Fruit fly (Drosophila melanogaster): ENCODE measurements around the gene MED7.

Gene MED7

DNA sequence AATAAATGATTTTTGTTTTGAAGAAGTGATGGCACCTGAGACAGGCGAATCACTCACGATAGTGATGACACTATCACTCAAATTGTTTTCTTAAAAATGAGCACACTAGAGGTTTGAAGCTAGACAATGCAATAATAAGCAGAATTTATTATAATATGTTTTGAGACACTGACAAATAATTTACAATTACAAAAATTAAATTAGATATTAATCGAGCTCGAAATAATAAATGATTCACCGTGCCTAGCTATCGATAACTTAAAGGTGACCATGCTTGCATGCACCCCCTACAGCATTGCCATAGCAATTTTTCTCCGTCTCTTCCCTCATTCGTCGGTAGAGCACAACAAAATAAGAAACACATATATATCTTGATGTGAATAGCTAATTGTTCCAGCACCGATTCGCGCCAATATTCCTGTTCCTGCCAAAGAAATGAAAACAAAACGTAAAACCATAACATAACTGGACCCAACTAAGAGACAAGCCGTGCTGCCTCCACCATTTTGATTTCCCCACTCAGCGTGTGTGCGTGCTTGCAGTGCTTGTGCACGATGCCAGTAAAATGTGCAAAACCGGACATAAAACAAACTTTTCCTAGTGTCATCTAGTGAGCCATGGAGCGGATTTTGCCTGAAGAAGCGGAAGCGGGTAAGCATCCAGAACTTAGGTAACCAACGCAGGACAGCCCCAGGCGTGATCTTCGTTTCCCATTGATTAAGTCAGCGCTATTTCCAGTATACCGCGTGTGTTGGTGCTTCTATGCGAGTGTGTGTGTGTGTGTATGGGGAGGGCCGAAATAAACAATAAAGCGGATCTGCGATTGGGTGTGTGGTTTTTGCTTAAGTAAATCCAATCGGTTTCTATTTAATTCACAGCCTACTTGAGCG is at the start of gene MED7, which contains the start of gene Cap-H2 (continued):
- peak; percentile 8 for TF ChIP-seq CG9876 (GFP tag; optimal IDR thresholded peaks at IDR 0.05)
- TF ChIP-seq Asciz (GFP tag; optimal IDR thresholded peaks at IDR 0.05): peak; percentile 36
- TF ChIP-seq CG31388 (GFP tag; optimal IDR thresholded peaks at IDR 0.05): peak; percentile 76
- TF ChIP-seq corto (GFP tag; optimal IDR thresholded peaks at IDR 0.05): peak; percentile 58
- peak; percentile 81 for TF ChIP-seq Fer2 (tag; optimal IDR thresholded peaks at IDR 0.05)
- TF ChIP-seq MESR4 (GFP tag; optimal IDR thresholded peaks at IDR 0.05): peak; percentile 65
- TF ChIP-seq CG2202 (tag; optimal IDR thresholded peaks at IDR 0.05): no peak
- peak; percentile 64 for TF ChIP-seq CG10209 (GFP tag; optimal IDR thresholded peaks at IDR 0.05)
- TF ChIP-seq CG5953 (GFP tag; IDR thresholded peaks at IDR 0.05): 0 out of 2 replicates have a peak, but pooled peaks have one; percentile 59
- peak in 1 of 2 experiments; percentile 34 for TF ChIP-seq crp (GFP tag; optimal IDR thresholded peaks at IDR 0.05)
- peak; percentile 66; the same call in 2 of the 3 replicates for TF ChIP-seq CG11695 (GFP tag; IDR thresholded peaks at IDR 0.05)
- TF ChIP-seq CG12942 (GFP tag; optimal IDR thresholded peaks at IDR 0.05): peak; percentile 80
- TF ChIP-seq trh (GFP tag; optimal IDR thresholded peaks at IDR 0.05): peak; percentile 84
- no peak for TF ChIP-seq Doc2 (GFP tag; IDR thresholded peaks at IDR 0.05)
- no peak for TF ChIP-seq Neu2 (GFP tag; optimal IDR thresholded peaks at IDR 0.05; ENCODE audit: borderline replicate concordance)
- TF ChIP-seq Dfd (GFP tag; optimal IDR thresholded peaks at IDR 0.05): no peak
- TF ChIP-seq CG4360 (GFP tag; IDR thresholded peaks at IDR 0.05): peak; percentile 37; the same call in 1 of the 2 replicates
- TF ChIP-seq CG16863 (GFP tag; optimal IDR thresholded peaks at IDR 0.05): peak; percentile 67
- TF ChIP-seq pum (GFP tag; optimal IDR thresholded peaks at IDR 0.05): peak; percentile 75
- TF ChIP-seq fd64A (GFP tag; optimal IDR thresholded peaks at IDR 0.05): no peak
- TF ChIP-seq repo (GFP tag; optimal IDR thresholded peaks at IDR 0.05): peak; percentile 55
- peak; percentile 25; the same call in 1 of the 2 replicates for TF ChIP-seq Dip2 (GFP tag; IDR thresholded peaks at IDR 0.05)
- peak; percentile 18 for TF ChIP-seq CG7928 (GFP tag; optimal IDR thresholded peaks at IDR 0.05)
- TF ChIP-seq CG17385 (GFP tag; optimal IDR thresholded peaks at IDR 0.05): peak; percentile 60
- TF ChIP-seq otp (GFP tag; IDR thresholded peaks at IDR 0.05): peak; percentile 40; the same call in 1 of the 3 replicates
- peak; percentile 79 for TF ChIP-seq CG8290 (GFP tag; optimal IDR thresholded peaks at IDR 0.05)
- peak in 1 of 2 experiments; percentile 68 for TF ChIP-seq CG8290 (tag; optimal IDR thresholded peaks at IDR 0.05)
- peak; percentile 77 for TF ChIP-seq NC2β (GFP tag; optimal IDR thresholded peaks at IDR 0.05)
- TF ChIP-seq lmd (GFP tag; IDR thresholded peaks at IDR 0.05): peak; percentile 87
- TF ChIP-seq Side (GFP tag; optimal IDR thresholded peaks at IDR 0.05): peak; percentile 50
- TF ChIP-seq pb (GFP tag; optimal IDR thresholded peaks at IDR 0.05): peak; percentile 50
- TF ChIP-seq CG9797 (GFP tag; optimal IDR thresholded peaks at IDR 0.05): peak; percentile 35
- no peak for TF ChIP-seq CG10431 (GFP tag; optimal IDR thresholded peaks at IDR 0.05)
- no peak for TF ChIP-seq Poxn (GFP tag; IDR thresholded peaks at IDR 0.05)
- peak; percentile 77 for TF ChIP-seq ci (GFP tag; IDR thresholded peaks at IDR 0.05)
- TF ChIP-seq Blimp-1 (GFP tag; optimal IDR thresholded peaks at IDR 0.05): no peak
- no peak for TF ChIP-seq sc (optimal IDR thresholded peaks at IDR 0.05)
- peak; percentile 3 for TF ChIP-seq sc (GFP tag; optimal IDR thresholded peaks at IDR 0.05)
- peak; percentile 59 for TF ChIP-seq ewg (GFP tag; optimal IDR thresholded peaks at IDR 0.05)
- peak; percentile 7 for TF ChIP-seq CG6683 (GFP tag; optimal IDR thresholded peaks at IDR 0.05)
- peak; percentile 64 for TF ChIP-seq CG14050 (GFP tag; IDR thresholded peaks at IDR 0.05)
- peak; percentile 24 for TF ChIP-seq fd102C (GFP tag; optimal IDR thresholded peaks at IDR 0.05)
- TF ChIP-seq grn (GFP tag; optimal IDR thresholded peaks at IDR 0.05): peak; percentile 20
- peak; percentile 76 for TF ChIP-seq CG8924 (tag; optimal IDR thresholded peaks at IDR 0.05)
- TF ChIP-seq Gug (GFP tag; IDR thresholded peaks at IDR 0.05): peak; percentile 81
- TF ChIP-seq GATAe (GFP tag; conservative IDR thresholded peaks at IDR 0.05): no peak
- peak; percentile 92 for TF ChIP-seq nerfin-2 (GFP tag; IDR thresholded peaks at IDR 0.05; ENCODE audit: partially characterized antibody)
- TF ChIP-seq emc (GFP tag; optimal IDR thresholded peaks at IDR 0.05): no peak
- no peak for TF ChIP-seq Tbp (GFP tag; optimal IDR thresholded peaks at IDR 0.05)

All from whole organism, embryonic.